Worm (Caenorhabditis elegans) whole organism, L2 larva: ENCODE data around the gene glrx-22.
A peak's percentile ranks its signal among the peaks of the same experiment; 100 is the strongest.

Experiments used
- ceh-16 ChIP-seq: fragments of 150-350 bp; optimal IDR thresholded peaks from 2 replicates; lab custom pipeline; 2014; ENCODE audit warnings: missing biosample characterization, missing genetic modification characterization
- crh-2 ChIP-seq: sonication (generic microtip); optimal IDR thresholded peaks from 2 replicates; lab custom pipeline; 2017; ENCODE audit warnings: missing biosample characterization, missing genetic modification characterization
- nhr-21 ChIP-seq: fragments of 150-350 bp; optimal IDR thresholded peaks from 2 replicates; lab custom pipeline; 2014; ENCODE audit warnings: missing biosample characterization, missing genetic modification characterization
- nhr-6 ChIP-seq: fragments of 150-350 bp; optimal IDR thresholded peaks from 2 replicates; lab custom pipeline; 2014; ENCODE audit warnings: missing biosample characterization, missing genetic modification characterization
- nhr-77 ChIP-seq: fragments of 150-350 bp; optimal IDR thresholded peaks from 2 replicates; lab custom pipeline; 2014; ENCODE audit warnings: missing biosample characterization, missing genetic modification characterization
- skn-1 ChIP-seq: sonication (generic microtip); optimal IDR thresholded peaks from 2 replicates; lab custom pipeline; 2017; ENCODE audit warnings: missing biosample characterization, missing genetic modification characterization
- sma-3 ChIP-seq: sonication (generic microtip); optimal IDR thresholded peaks from 2 replicates; lab custom pipeline; 2016; ENCODE audit warnings: missing genetic modification reagents, missing genetic modification characterization, missing compliant biosample characterization
- ztf-1 ChIP-seq: fragments of 200-800 bp; sonication (Bioruptor generic); conservative IDR thresholded peaks from 2 replicates; pipeline ENCODE4 v1.3.6; 2022; ENCODE audit warnings: missing genetic modification characterization, missing compliant biosample characterization

Gene glrx-22

ce11 chrIV:8151721-8152120, 49.3 kb downstream of the glrx-22 start (continued):
- TF ChIP-seq ztf-1 (GFP tag; lab: Robert Waterston, UW) (no peak), nhr-77 (tag; lab: Kevin White, UChicago) (no peak), skn-1 (peak; percentile 11), crh-2 (tag; lab: Kevin White, UChicago) (peak; percentile 64), sma-3 (GFP tag; lab: Kevin White, UChicago) (no peak), nhr-6 (tag; lab: Kevin White, UChicago) (no peak), nhr-21 (no peak), ceh-16 (tag; lab: Kevin White, UChicago) (no peak)
- TF ChIP-seq, all 48 proteins: peak for 6
